Worm (Caenorhabditis elegans): ENCODE data around the gene pax-2.
"Not testable (repeated sequence)": the region's sequence is repeated elsewhere in the genome, so short reads cannot be mapped to it uniquely, and the experiment has no call there.

pax-2 gene

ce11 chrIV:4215349-4215748, 11.2 kb upstream of the pax-2 start (continued):
- TF ChIP-seq F22D6.2 (tag; optimal IDR thresholded peaks at IDR 0.05) (no peak), egl-44 (GFP tag; IDR thresholded peaks at IDR 0.05) (0 out of 2 replicates have a peak, but pooled peaks have one; percentile 43)

- TF ChIP-seq atf-7 (tag; optimal IDR thresholded peaks at IDR 0.05) (peak; percentile 95), madf-6 (GFP tag; IDR thresholded peaks at IDR 0.05) (no peak), nhr-80 (tag; optimal IDR thresholded peaks at IDR 0.05) (peak; percentile 54)
Measured at ce11 chrIV:4212733-4213132, 8.6 kb upstream of the pax-2 start.

DNA sequence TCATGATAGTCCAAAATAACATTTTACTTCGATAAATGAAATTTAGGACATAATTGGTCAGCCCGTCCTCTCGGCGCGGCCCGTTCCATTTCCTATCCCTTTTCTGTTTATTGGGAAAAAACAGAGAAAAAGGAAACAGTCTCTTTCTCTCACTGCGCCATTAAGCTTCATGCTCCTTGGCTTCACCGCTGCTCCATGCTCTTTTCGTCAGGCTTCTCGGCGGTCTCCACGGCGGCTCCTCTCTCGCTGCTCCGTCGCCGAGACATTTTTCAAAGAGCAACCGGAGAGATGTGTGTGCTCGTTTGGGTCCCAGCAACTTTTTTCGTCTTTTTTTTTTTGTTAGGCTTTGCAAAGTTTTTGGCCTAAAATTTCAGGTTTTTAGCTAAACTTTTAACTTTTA, 6.7 kb upstream of the pax-2 start:
- TF ChIP-seq ztf-25 (GFP tag; IDR thresholded peaks at IDR 0.05) (no peak), F33H1.4 (GFP tag; IDR thresholded peaks at IDR 0.05) (no peak), F55B11.4 (tag; optimal IDR thresholded peaks at IDR 0.05; ENCODE audit: borderline replicate concordance, insufficient read depth) (no peak), akir-1 (GFP tag; optimal IDR thresholded peaks at IDR 0.05) (no peak), zfh-2 (GFP tag; conservative IDR thresholded peaks at IDR 0.05) (peak; percentile 90)

DNA sequence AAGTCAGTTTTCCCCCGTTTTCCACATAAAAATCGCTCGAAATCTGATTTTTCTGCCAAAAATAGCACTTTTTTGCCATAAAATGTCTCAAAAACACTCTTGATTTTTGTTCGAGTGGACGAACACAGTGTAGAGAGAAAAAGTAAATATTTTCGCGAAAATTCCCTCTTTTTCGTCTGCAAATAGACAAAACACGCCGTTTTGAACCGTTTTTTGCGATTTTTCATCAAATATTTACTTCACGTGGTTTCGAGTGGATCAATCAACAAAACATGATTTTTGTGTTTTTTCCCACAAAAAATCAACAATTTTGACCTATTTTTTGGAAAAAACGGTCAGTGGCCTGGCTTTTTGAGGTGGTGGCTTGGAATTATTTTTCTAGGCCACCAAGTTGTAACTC, 4.9 kb upstream of the pax-2 start:
- TF ChIP-seq ztf-28 (GFP tag; IDR thresholded peaks at IDR 0.05) (no peak), pha-4 (tag; optimal IDR thresholded peaks at IDR 0.05) (peak; percentile 45)

DNA sequence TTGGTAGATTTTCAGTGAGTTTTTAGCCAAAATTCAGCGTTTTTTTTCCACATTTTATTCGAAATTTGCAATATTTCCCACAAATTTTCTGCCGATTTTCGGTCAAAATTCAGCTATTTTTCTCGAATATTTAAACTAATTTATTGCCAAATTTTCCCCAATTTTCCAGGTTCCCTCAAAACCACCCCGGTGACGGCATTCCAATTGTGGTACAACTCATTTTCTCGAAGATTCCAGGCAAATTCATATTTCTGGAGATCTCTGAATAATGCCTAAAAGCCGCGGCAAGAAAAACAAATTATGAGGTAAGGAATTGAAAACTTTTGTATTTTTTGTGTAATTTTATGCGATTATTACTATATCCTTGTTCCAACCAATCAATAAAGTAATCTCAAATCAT, 2.9 kb upstream of the pax-2 start, which contains the start of gene osgn-1:
Gene osgn-1 (plus strand): TSS at position 301 of the 400 bp plus-strand sequence.
- no peak for TF ChIP-seq ztf-26 (tag; optimal IDR thresholded peaks at IDR 0.05)
- TF ChIP-seq ccch-3 (GFP tag; optimal IDR thresholded peaks at IDR 0.05) = no peak
- no peak for TF ChIP-seq mel-28 (tag; optimal IDR thresholded peaks at IDR 0.05; ENCODE audit: borderline replicate concordance)
- no peak for TF ChIP-seq F22D6.2 (tag; optimal IDR thresholded peaks at IDR 0.05)
- TF ChIP-seq ceh-91 (GFP tag; IDR thresholded peaks at IDR 0.05) = no peak
- no peak for TF ChIP-seq nhr-27 (tag; optimal IDR thresholded peaks at IDR 0.05)
- no peak for TF ChIP-seq lin-40 (tag; optimal IDR thresholded peaks at IDR 0.05)
- TF ChIP-seq lin-54 (GFP tag; optimal IDR thresholded peaks at IDR 0.05) = no peak
- no peak for TF ChIP-seq ceh-100 (GFP tag; IDR thresholded peaks at IDR 0.05)
- TF ChIP-seq snpc-4 (GFP tag; optimal IDR thresholded peaks at IDR 0.05) = no peak
- TF ChIP-seq snpc-4 (tag; optimal IDR thresholded peaks at IDR 0.05) = no peak
- TF ChIP-seq lag-1 (GFP tag; IDR thresholded peaks at IDR 0.05) = no peak
- no peak for TF ChIP-seq sea-2 (GFP tag; IDR thresholded peaks at IDR 0.05)
- TF ChIP-seq unc-130 (GFP tag; optimal IDR thresholded peaks at IDR 0.05) = no peak
- TF ChIP-seq F10E7.11 (tag; optimal IDR thresholded peaks at IDR 0.05) = no peak
- TF ChIP-seq sptf-2 (GFP tag; optimal IDR thresholded peaks at IDR 0.05) = no peak
- no peak for TF ChIP-seq hrde-1 (tag; optimal IDR thresholded peaks at IDR 0.05; ENCODE audit: borderline replicate concordance)

- TF ChIP-seq aptf-2 (GFP tag; conservative IDR thresholded peaks at IDR 0.05); hlh-26 (GFP tag; conservative IDR thresholded peaks at IDR 0.05); C17E4.6 (GFP tag; IDR thresholded peaks at IDR 0.05): not testable (repeated sequence)
Measured at ce11 chrIV:4197167-4197566, 7.0 kb downstream of the pax-2 start, which contains the start of gene cyp-25A6. Gene cyp-25A6, plus strand, starts transcription at chrIV:4197467.

Data from whole organism, young adult.